Worm (Caenorhabditis elegans) whole organism, late embryonic: ENCODE measurements around the gene mrps-34.

ENCODE experiments used
- F13H6.1 ChIP-seq: sonication (generic microtip); optimal IDR thresholded peaks from 2 replicates; lab custom pipeline; 2016; ENCODE audit warnings: missing genetic modification characterization, missing compliant biosample characterization
- ama-1 ChIP-seq: fragments of 150-350 bp; optimal IDR thresholded peaks from 2 replicates; lab custom pipeline; 2014
- dmd-4 ChIP-seq: sonication (generic microtip); optimal IDR thresholded peaks from 2 replicates; lab custom pipeline; 2016; ENCODE audit warnings: borderline replicate concordance, missing genetic modification characterization, missing compliant biosample characterization
- elt-2 ChIP-seq: sonication (generic microtip); optimal IDR thresholded peaks from 2 replicates; lab custom pipeline; 2016; ENCODE audit warnings: missing genetic modification reagents, missing genetic modification characterization, missing compliant biosample characterization
- ets-4 ChIP-seq: sonication (generic microtip); optimal IDR thresholded peaks from 2 replicates; lab custom pipeline; 2016; ENCODE audit warnings: missing genetic modification characterization, missing compliant biosample characterization
- fax-1 ChIP-seq: sonication (generic microtip); optimal IDR thresholded peaks from 2 replicates; lab custom pipeline; 2016; ENCODE audit warnings: missing genotype, missing genetic modification characterization, missing compliant biosample characterization
- lin-11 ChIP-seq: fragments of 200-800 bp; sonication (Bioruptor generic); optimal IDR thresholded peaks from 2 replicates; lab custom pipeline; 2018; ENCODE audit warnings: mild to moderate bottlenecking, missing genetic modification characterization, missing compliant biosample characterization
- nfya-1 ChIP-seq: sonication (generic microtip); optimal IDR thresholded peaks from 2 replicates; lab custom pipeline; 2017; ENCODE audit warnings: missing genetic modification characterization, mild to moderate bottlenecking, missing compliant biosample characterization, antibody characterized with exemption, moderate library complexity
- nhr-11 ChIP-seq: fragments of 150-350 bp; optimal IDR thresholded peaks from 2 replicates; lab custom pipeline; 2014; ENCODE audit warnings: missing biosample characterization, missing genetic modification characterization
- pha-4 ChIP-seq: fragments of 150-350 bp; optimal IDR thresholded peaks from 2 replicates; lab custom pipeline; 2018; ENCODE audit warnings: missing biosample characterization, missing genetic modification reagents, missing genetic modification characterization
- pros-1 ChIP-seq: fragments of 150-350 bp; optimal IDR thresholded peaks from 2 replicates; lab custom pipeline; 2014; ENCODE audit warnings: missing biosample characterization, missing genetic modification reagents, missing genetic modification characterization
- sdc-2 ChIP-seq: sonication (generic microtip); optimal IDR thresholded peaks from 2 replicates; lab custom pipeline; 2016; ENCODE audit warnings: missing genotype, missing genetic modification characterization, missing compliant biosample characterization
- unc-86 ChIP-seq: sonication (generic microtip); optimal IDR thresholded peaks from 2 replicates; lab custom pipeline; 2016; ENCODE audit warnings: missing genetic modification characterization, missing compliant biosample characterization

DNA sequence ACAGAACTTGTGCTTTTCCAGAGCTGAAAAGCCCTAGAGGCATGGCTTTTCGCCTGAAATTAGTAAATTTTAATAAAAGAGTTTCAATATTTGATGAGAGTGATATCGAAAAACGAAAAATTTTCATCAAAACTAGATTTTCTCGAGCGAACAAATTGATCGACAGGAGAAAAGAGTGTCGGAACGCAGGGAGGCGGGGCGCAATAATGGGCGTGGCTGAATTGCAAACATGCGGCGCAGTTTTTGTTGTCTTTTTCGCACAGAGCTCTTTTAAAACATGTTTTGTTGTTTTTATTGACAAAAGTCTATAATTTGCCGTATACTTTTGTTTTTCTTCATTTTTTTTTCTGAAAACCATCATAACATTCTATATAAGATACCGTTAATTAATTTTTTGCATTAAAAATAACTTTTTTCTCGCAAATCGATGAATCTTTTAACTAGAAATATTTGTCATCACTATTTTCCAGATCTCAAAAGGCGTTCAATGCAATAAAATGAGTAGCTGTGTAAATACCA, 36.2 kb upstream of the mrps-34 start, which contains the start of the genes sel-5 and wdr-48:
- TF ChIP-seq nhr-11 (tag; lab: Kevin White, UChicago) (no peak), lin-11 (tag; lab: Kevin White, UChicago) (no peak), nfya-1 (tag; lab: Kevin White, UChicago) (peak; percentile 28), pha-4 (tag; lab: Kevin White, UChicago) (no peak), unc-86 (tag; lab: Kevin White, UChicago) (peak; percentile 20), sdc-2 (tag; lab: Kevin White, UChicago) (no peak), fax-1 (tag; lab: Kevin White, UChicago) (no peak), elt-2 (tag; lab: Kevin White, UChicago) (peak; percentile 38), F13H6.1 (no peak), dmd-4 (tag; lab: Kevin White, UChicago) (no peak), ama-1 (lab: Kevin White, UChicago) (no peak), ets-4 (tag; lab: Kevin White, UChicago) (no peak), pros-1 (tag; lab: Kevin White, UChicago) (no peak)
